Fruit fly (Drosophila melanogaster) whole organism, embryonic: Measurements from ENCODE around the gene CG43291.

ENCODE experiments used
- Aef1 ChIP-seq: fragments of 200-800 bp; sonication (Bioruptor generic); IDR thresholded peaks from 3 replicates; pipeline ENCODE4 v1.3.6; 2022; ENCODE audit warnings: missing biosample characterization, missing genetic modification characterization
- Blimp-1 ChIP-seq: fragments of 200-800 bp; sonication (Bioruptor generic); optimal IDR thresholded peaks from 3 replicates; lab custom pipeline; 2018; ENCODE audit warnings: missing biosample characterization, missing genetic modification characterization, mild to moderate bottlenecking, moderate library complexity, missing genetic modification reagents
- CG1024 ChIP-seq: fragments of 200-800 bp; sonication (Bioruptor generic); IDR thresholded peaks from 2 replicates; pipeline ENCODE4 v1.3.6; 2022; ENCODE audit warnings: missing biosample characterization, missing genetic modification characterization
- CG10979 ChIP-seq: fragments of 200-800 bp; sonication (Bioruptor generic); optimal IDR thresholded peaks from 2 replicates; lab custom pipeline; 2018; ENCODE audit warnings: missing biosample characterization, mild to moderate bottlenecking, missing genetic modification characterization, moderate library complexity
- CG12236 ChIP-seq: fragments of 200-800 bp; sonication (Bioruptor generic); optimal IDR thresholded peaks from 2 replicates; lab custom pipeline; 2016; ENCODE audit warnings: missing biosample characterization, missing genetic modification characterization
- CG12299 ChIP-seq: fragments of 200-800 bp; sonication (Bioruptor generic); optimal IDR thresholded peaks from 2 replicates; lab custom pipeline; 2018; ENCODE audit warnings: missing biosample characterization, mild to moderate bottlenecking, missing genetic modification characterization
- CG14860 ChIP-seq: fragments of 200-800 bp; sonication (Bioruptor generic); IDR thresholded peaks from 3 replicates; pipeline ENCODE4 v1.3.6; 2022; ENCODE audit warnings: missing biosample characterization, missing genetic modification characterization; ENCODE audit not compliant: partially characterized antibody
- CG15011 ChIP-seq: fragments of 200-800 bp; sonication (Bioruptor generic); optimal IDR thresholded peaks from 3 replicates; lab custom pipeline; 2018; ENCODE audit warnings: missing biosample characterization, mild to moderate bottlenecking, missing genetic modification characterization
- CG16815 ChIP-seq: fragments of 200-800 bp; sonication (Bioruptor generic); optimal IDR thresholded peaks from 3 replicates; lab custom pipeline; 2017; ENCODE audit warnings: missing biosample characterization, mild to moderate bottlenecking, missing genetic modification characterization
- CG16863 ChIP-seq: fragments of 200-800 bp; sonication (Bioruptor generic); optimal IDR thresholded peaks from 3 replicates; lab custom pipeline; 2016; ENCODE audit warnings: missing biosample characterization, missing genetic modification characterization
- CG17385 ChIP-seq: fragments of 200-800 bp; sonication (Bioruptor generic); optimal IDR thresholded peaks from 3 replicates; lab custom pipeline; 2018; ENCODE audit warnings: missing biosample characterization, mild to moderate bottlenecking, missing genetic modification characterization
- CG17829 ChIP-seq: fragments of 200-800 bp; optimal IDR thresholded peaks from 2 replicates; lab custom pipeline; 2019; ENCODE audit warnings: missing biosample characterization, mild to moderate bottlenecking, missing genetic modification characterization, moderate library complexity
- CG2120 ChIP-seq: fragments of 200-800 bp; sonication (Bioruptor generic); optimal IDR thresholded peaks from 3 replicates; lab custom pipeline; 2016; ENCODE audit warnings: missing biosample characterization, missing genetic modification characterization
- CG31224 ChIP-seq: fragments of 200-800 bp; sonication (Bioruptor generic); IDR thresholded peaks from 2 replicates; pipeline ENCODE4 v1.3.6; 2022; ENCODE audit warnings: missing biosample characterization, missing genetic modification characterization
- CG31388 ChIP-seq: fragments of 200-800 bp; sonication (Bioruptor generic); optimal IDR thresholded peaks from 2 replicates; lab custom pipeline; 2016; ENCODE audit warnings: missing biosample characterization, missing genetic modification characterization
- CG3726 ChIP-seq: fragments of 200-800 bp; sonication (Bioruptor generic); IDR thresholded peaks from 3 replicates; pipeline ENCODE4, ENCODE4 v1.3.6; 2022; ENCODE audit warnings: missing biosample characterization, missing genetic modification characterization
- CG5953 ChIP-seq: fragments of 200-800 bp; sonication (Bioruptor generic); IDR thresholded peaks from 2 replicates; pipeline ENCODE4 v1.3.6; 2022; ENCODE audit warnings: missing biosample characterization, missing genetic modification characterization
- CG6791 ChIP-seq: fragments of 200-800 bp; sonication (Bioruptor generic); IDR thresholded peaks from 3 replicates; pipeline ENCODE4 v1.3.6; 2022; ENCODE audit warnings: missing biosample characterization, missing genetic modification characterization; ENCODE audit not compliant: partially characterized antibody
- CG8388 ChIP-seq: fragments of 200-800 bp; sonication (Bioruptor generic); optimal IDR thresholded peaks from 2 replicates; lab custom pipeline; 2019; ENCODE audit warnings: missing biosample characterization, mild to moderate bottlenecking, missing genetic modification characterization, moderate library complexity
- Dref ChIP-seq: fragments of 200-800 bp; sonication (Bioruptor generic); IDR thresholded peaks from 2 replicates; pipeline ENCODE4 v1.3.6; 2022; ENCODE audit warnings: missing biosample characterization, missing genetic modification characterization
- Gug ChIP-seq: fragments of 200-800 bp; sonication (Bioruptor generic); IDR thresholded peaks from 4 replicates; pipeline ENCODE4 v1.3.6; 2022; ENCODE audit warnings: missing biosample characterization, missing genetic modification characterization
- HLH4C ChIP-seq: fragments of 200-800 bp; sonication (Bioruptor generic); IDR thresholded peaks from 3 replicates; pipeline ENCODE4 v1.3.6; 2022; ENCODE audit warnings: missing biosample characterization, missing genetic modification characterization; ENCODE audit not compliant: partially characterized antibody
- Hey ChIP-seq: fragments of 200-800 bp; sonication (Bioruptor generic); optimal IDR thresholded peaks from 3 replicates; lab custom pipeline; 2018; ENCODE audit warnings: missing biosample characterization, mild to moderate bottlenecking, missing genetic modification characterization
- Hmr ChIP-seq: fragments of 200-800 bp; sonication (Bioruptor generic); optimal IDR thresholded peaks from 3 replicates; lab custom pipeline; 2017; ENCODE audit warnings: mild to moderate bottlenecking, missing biosample characterization, missing genetic modification reagents, missing genetic modification characterization
- Hr39 ChIP-seq: fragments of >200 bp; optimal IDR thresholded peaks from 2 replicates; lab custom pipeline; 2017
- Mad ChIP-seq: fragments of 200-800 bp; sonication (Bioruptor generic); optimal IDR thresholded peaks from 2 replicates; lab custom pipeline; 2016; ENCODE audit warnings: missing biosample characterization, missing genetic modification characterization
- Myb ChIP-seq: fragments of 200-800 bp; sonication (Bioruptor generic); optimal IDR thresholded peaks from 2 replicates; lab custom pipeline; 2016; ENCODE audit warnings: missing biosample characterization, missing genetic modification characterization
- Nf-YB ChIP-seq: fragments of 200-800 bp; sonication (Bioruptor generic); optimal IDR thresholded peaks from 3 replicates; lab custom pipeline; 2019; ENCODE audit warnings: missing biosample characterization, mild to moderate bottlenecking, missing genetic modification characterization, moderate library complexity
- NfI ChIP-seq: fragments of 200-800 bp; sonication (Bioruptor generic); optimal IDR thresholded peaks from 3 replicates; lab custom pipeline; 2018; ENCODE audit warnings: missing biosample characterization, mild to moderate bottlenecking, missing genetic modification characterization, moderate library complexity
- Rfx ChIP-seq: fragments of 200-800 bp; sonication (Bioruptor generic); IDR thresholded peaks from 2 replicates; pipeline ENCODE4 v1.3.6; 2022; ENCODE audit warnings: missing biosample characterization, missing genetic modification characterization
- Sin3A ChIP-seq: fragments of >200 bp; optimal IDR thresholded peaks from 2 replicates; lab custom pipeline; 2018
- amos ChIP-seq: fragments of 200-800 bp; sonication (Bioruptor generic); IDR thresholded peaks from 2 replicates; pipeline ENCODE4 v1.3.6; 2022; ENCODE audit warnings: missing biosample characterization, missing genetic modification characterization; ENCODE audit not compliant: partially characterized antibody
- ara ChIP-seq: fragments of 200-800 bp; sonication (Bioruptor generic); IDR thresholded peaks from 2 replicates; pipeline ENCODE4 v1.3.6; 2022; ENCODE audit warnings: missing biosample characterization, missing genetic modification characterization
- bsh ChIP-seq, 2 experiments: fragments of 200-800 bp; sonication (Bioruptor generic); optimal IDR thresholded peaks; 2 replicates each; lab custom pipeline; 2017 to 2018; ENCODE audit warnings: mild to moderate bottlenecking in 2 of 2, missing biosample characterization in 2 of 2, missing genetic modification characterization in 2 of 2, moderate library complexity in 1 of 2
- cato ChIP-seq: fragments of 200-800 bp; sonication (Bioruptor generic); optimal IDR thresholded peaks from 2 replicates; lab custom pipeline; 2016; ENCODE audit warnings: missing biosample characterization, missing genetic modification characterization, borderline replicate concordance
- emc ChIP-seq: fragments of 200-800 bp; sonication (Bioruptor generic); optimal IDR thresholded peaks from 2 replicates; lab custom pipeline; 2016; ENCODE audit warnings: missing biosample characterization, missing genetic modification characterization
- en ChIP-seq: fragments of 200-800 bp; sonication (Bioruptor generic); optimal IDR thresholded peaks from 2 replicates; lab custom pipeline; 2016; ENCODE audit warnings: missing biosample characterization, missing genetic modification characterization
- gcm ChIP-seq: fragments of 200-800 bp; sonication (Bioruptor generic); optimal IDR thresholded peaks from 2 replicates; lab custom pipeline; 2019; ENCODE audit warnings: missing biosample characterization, mild to moderate bottlenecking, missing genetic modification characterization, moderate library complexity
- grn ChIP-seq: fragments of 200-800 bp; sonication (Bioruptor generic); optimal IDR thresholded peaks from 3 replicates; lab custom pipeline; 2017; ENCODE audit warnings: missing biosample characterization, missing genetic modification characterization
- klu ChIP-seq: fragments of 200-800 bp; sonication (Bioruptor generic); IDR thresholded peaks from 2 replicates; pipeline ENCODE4 v1.3.6; 2022; ENCODE audit warnings: missing biosample characterization, missing genetic modification characterization
- lola ChIP-seq, 3 experiments: fragments of >200 bp in 2 of 3; fragments of 200-800 bp in 1 of 3; sonication (Bioruptor generic) in 1 of 3; optimal IDR thresholded peaks; 2 replicates each; lab custom pipeline; 2017 to 2019; ENCODE audit warnings: missing biosample characterization in 3 of 3, missing genetic modification characterization in 3 of 3, mild to moderate bottlenecking in 1 of 3, moderate library complexity in 1 of 3
- nerfin-1 ChIP-seq: fragments of 200-800 bp; sonication (Bioruptor generic); optimal IDR thresholded peaks from 3 replicates; lab custom pipeline; 2019; ENCODE audit warnings: missing biosample characterization, mild to moderate bottlenecking, missing genetic modification characterization, moderate library complexity
- nerfin-2 ChIP-seq: fragments of 200-800 bp; sonication (Bioruptor generic); IDR thresholded peaks from 2 replicates; pipeline ENCODE4 v1.3.6; 2022; ENCODE audit warnings: missing biosample characterization, missing genetic modification characterization; ENCODE audit not compliant: partially characterized antibody
- pb ChIP-seq: fragments of 200-800 bp; sonication (Bioruptor generic); optimal IDR thresholded peaks from 3 replicates; lab custom pipeline; 2016; ENCODE audit warnings: missing biosample characterization, missing genetic modification characterization
- phol ChIP-seq: fragments of 200-800 bp; sonication (Bioruptor generic); optimal IDR thresholded peaks from 3 replicates; lab custom pipeline; 2018; ENCODE audit warnings: missing biosample characterization, mild to moderate bottlenecking, missing genetic modification characterization, moderate library complexity
- salm ChIP-seq: fragments of 200-800 bp; sonication (Bioruptor generic); optimal IDR thresholded peaks from 2 replicates; lab custom pipeline; 2018; ENCODE audit warnings: missing biosample characterization, mild to moderate bottlenecking, missing genetic modification characterization
- sens ChIP-seq: fragments of 200-800 bp; sonication (Bioruptor generic); peaks from one replicate; lab custom pipeline; 2016; ENCODE audit warnings: missing biosample characterization, missing genetic modification characterization
- sob ChIP-seq: fragments of 200-800 bp; sonication (Bioruptor generic); IDR thresholded peaks from 2 replicates; pipeline ENCODE4 v1.3.6; 2022; ENCODE audit warnings: missing biosample characterization, missing genetic modification characterization
- tap ChIP-seq: fragments of 200-800 bp; optimal IDR thresholded peaks from 3 replicates; lab custom pipeline; 2019; ENCODE audit warnings: missing biosample characterization, mild to moderate bottlenecking, missing genetic modification characterization, moderate library complexity
- twi ChIP-seq: fragments of 200-800 bp; optimal IDR thresholded peaks from 2 replicates; lab custom pipeline; 2019; ENCODE audit warnings: missing biosample characterization, mild to moderate bottlenecking, missing genetic modification characterization, moderate library complexity

The CG43291 gene

dm6 chr3R:14279311-14279998, 35.0 kb upstream of the CG43291 start (continued):
- no peak for TF ChIP-seq Hr39 (lab: Kevin White, UChicago)
- no peak for TF ChIP-seq CG12236 (GFP tag; lab: Kevin White, UChicago)
- no peak for TF ChIP-seq bsh (GFP tag; optimal IDR thresholded peaks at IDR 0.05; lab: Kevin White, UChicago)
- TF ChIP-seq CG17385 (GFP tag; lab: Kevin White, UChicago): no peak
- no peak; the same call in 1 of the 2 replicates for TF ChIP-seq Rfx (GFP tag; lab: Robert Waterston, UW)
- no peak for TF ChIP-seq gcm (GFP tag; lab: Kevin White, UChicago)
- peak; percentile 94 for TF ChIP-seq CG8388 (GFP tag; lab: Kevin White, UChicago)
- TF ChIP-seq klu (GFP tag; lab: Robert Waterston, UW): no peak
- TF ChIP-seq twi (tag; lab: Kevin White, UChicago): no peak
- no peak for TF ChIP-seq CG16815
- no peak for TF ChIP-seq sob (GFP tag; lab: Robert Waterston, UW)
- no peak for TF ChIP-seq sens (GFP tag; lab: Kevin White, UChicago)
- TF ChIP-seq Nf-YB (GFP tag; lab: Kevin White, UChicago): no peak
- peak; percentile 55 for TF ChIP-seq Blimp-1 (GFP tag; lab: Kevin White, UChicago)
- peak; percentile 49 for TF ChIP-seq Hmr
- no peak for TF ChIP-seq CG2120 (GFP tag; lab: Kevin White, UChicago)
- TF ChIP-seq pb (GFP tag; lab: Kevin White, UChicago): no peak
- no peak for TF ChIP-seq Dref (GFP tag; lab: Robert Waterston, UW)
- TF ChIP-seq CG6791 (GFP tag; lab: Robert Waterston, UW): no peak
- no peak for TF ChIP-seq Sin3A (lab: Kevin White, UChicago)
- no peak for TF ChIP-seq CG3726 (GFP tag; lab: Robert Waterston, UW)
- TF ChIP-seq Aef1: no peak
- no peak for TF ChIP-seq CG5953 (GFP tag; lab: Robert Waterston, UW)
- TF ChIP-seq nerfin-2: no peak
- TF ChIP-seq HLH4C (GFP tag; lab: Robert Waterston, UW): no peak
- no peak for TF ChIP-seq ara
- TF ChIP-seq CG31224 (GFP tag; lab: Robert Waterston, UW): no peak
- no peak for TF ChIP-seq CG15011 (GFP tag; lab: Kevin White, UChicago)
- TF ChIP-seq CG14860: no peak
- no peak for TF ChIP-seq salm (tag; lab: Kevin White, UChicago)
- no peak for TF ChIP-seq Hey (tag; lab: Kevin White, UChicago)
- TF ChIP-seq cato: no peak
- TF ChIP-seq tap: no peak
- no peak for TF ChIP-seq NfI (GFP tag; lab: Kevin White, UChicago)
- TF ChIP-seq Myb (GFP tag; lab: Kevin White, UChicago): no peak
- TF ChIP-seq nerfin-1 (tag; lab: Kevin White, UChicago): no peak
- TF ChIP-seq CG17829 (tag; lab: Kevin White, UChicago): peak; percentile 45
- TF ChIP-seq CG10979 (tag; lab: Kevin White, UChicago): peak; percentile 52
- no peak for TF ChIP-seq Mad
- no peak for TF ChIP-seq CG1024 (GFP tag; lab: Robert Waterston, UW)
- no peak for TF ChIP-seq CG16863
- peak; percentile 19 for TF ChIP-seq CG12299 (tag; lab: Kevin White, UChicago)
- TF ChIP-seq lola (GFP tag; optimal IDR thresholded peaks at IDR 0.05; lab: Kevin White, UChicago): no peak
- TF ChIP-seq CG31388: no peak
- TF ChIP-seq amos (GFP tag; lab: Robert Waterston, UW): no peak
- no peak for TF ChIP-seq emc (GFP tag; lab: Kevin White, UChicago)
- no peak for TF ChIP-seq Gug (GFP tag; lab: Robert Waterston, UW)
- TF ChIP-seq phol (tag; lab: Kevin White, UChicago): peak; percentile 21
- TF ChIP-seq en (GFP tag; lab: Kevin White, UChicago): no peak
- no peak for TF ChIP-seq grn
